Worm (Caenorhabditis elegans) whole organism, midembryonic: ENCODE data around the gene klp-3.

Source experiments
- cog-1 ChIP-seq: sonication (generic microtip); optimal IDR thresholded peaks from 2 replicates; lab custom pipeline; 2016; ENCODE audit warnings: missing genetic modification characterization, missing compliant biosample characterization
- flt-1 ChIP-seq: fragments of 200-800 bp; sonication (Bioruptor generic); IDR thresholded peaks from 2 replicates; pipeline ENCODE4 v1.3.6; 2022; ENCODE audit warnings: missing genetic modification characterization, missing compliant biosample characterization
- klf-2 ChIP-seq: fragments of 200-800 bp; sonication (Bioruptor generic); conservative IDR thresholded peaks from 2 replicates; pipeline ENCODE4 v1.3.6; 2022; ENCODE audit warnings: missing genetic modification reagents, missing genetic modification characterization, missing compliant biosample characterization
- med-1 ChIP-seq: sonication (generic microtip); optimal IDR thresholded peaks from 2 replicates; lab custom pipeline; 2017; ENCODE audit warnings: missing genetic modification characterization, mild to moderate bottlenecking, missing compliant biosample characterization, antibody characterized with exemption, missing genetic modification reagents; ENCODE audit not compliant: insufficient read depth
- ref-1 ChIP-seq: fragments of 200-800 bp; sonication (Bioruptor generic); conservative IDR thresholded peaks from 2 replicates; pipeline ENCODE4 v1.3.6; 2022; ENCODE audit warnings: missing genetic modification reagents, missing genetic modification characterization, missing compliant biosample characterization
- tab-1 ChIP-seq: fragments of 200-800 bp; sonication (Bioruptor generic); IDR thresholded peaks from 2 replicates; pipeline ENCODE4 v1.3.6; 2022; ENCODE audit warnings: missing genetic modification characterization, missing compliant biosample characterization
- ztf-23 ChIP-seq: fragments of 200-800 bp; sonication (Bioruptor generic); IDR thresholded peaks from 2 replicates; pipeline ENCODE4 v1.3.6; 2022; ENCODE audit warnings: missing genetic modification reagents, missing genetic modification characterization, missing compliant biosample characterization

- TF ChIP-seq ztf-23 (no peak), cog-1 (tag; lab: Kevin White, UChicago) (no peak), med-1 (GFP tag; lab: Kevin White, UChicago) (no peak), tab-1 (GFP tag; lab: Robert Waterston, UW) (no peak), ref-1 (no peak), klf-2 (GFP tag; lab: Robert Waterston, UW) (no peak), flt-1 (no peak)
Measured at ce11 chrII:7815406-7815805, 26.7 kb upstream of the klp-3 start.
